Fruit fly (Drosophila melanogaster): ENCODE measurements around the gene CG14423.
A peak's percentile ranks its signal among the peaks of the same experiment; 100 is the strongest.

- TF ChIP-seq CTCF (optimal IDR thresholded peaks at IDR 0.05), result peak; percentile 85 to 87
- no peak for TF ChIP-seq CG8478 (optimal IDR thresholded peaks at IDR 0.05)
Measured at dm6 chrX:2949114-2949513, 3.9 kb downstream of the CG14423 start.
